Worm (Caenorhabditis elegans) whole organism, midembryonic: ENCODE measurements around the gene srg-2.

ENCODE experiments used
- T22C8.4 ChIP-seq: fragments of 200-800 bp; sonication (Bioruptor generic); IDR thresholded peaks from 2 replicates; pipeline ENCODE4 v1.3.6; 2022; ENCODE audit warnings: missing genetic modification characterization, missing compliant biosample characterization
- cog-1 ChIP-seq: sonication (generic microtip); optimal IDR thresholded peaks from 2 replicates; lab custom pipeline; 2016; ENCODE audit warnings: missing genetic modification characterization, missing compliant biosample characterization
- flt-1 ChIP-seq: fragments of 200-800 bp; sonication (Bioruptor generic); IDR thresholded peaks from 2 replicates; pipeline ENCODE4 v1.3.6; 2022; ENCODE audit warnings: missing genetic modification characterization, missing compliant biosample characterization
- klf-2 ChIP-seq: fragments of 200-800 bp; sonication (Bioruptor generic); conservative IDR thresholded peaks from 2 replicates; pipeline ENCODE4 v1.3.6; 2022; ENCODE audit warnings: missing genetic modification reagents, missing genetic modification characterization, missing compliant biosample characterization
- med-1 ChIP-seq: sonication (generic microtip); optimal IDR thresholded peaks from 2 replicates; lab custom pipeline; 2017; ENCODE audit warnings: missing genetic modification characterization, mild to moderate bottlenecking, missing compliant biosample characterization, antibody characterized with exemption, missing genetic modification reagents; ENCODE audit not compliant: insufficient read depth
- ref-1 ChIP-seq: fragments of 200-800 bp; sonication (Bioruptor generic); conservative IDR thresholded peaks from 2 replicates; pipeline ENCODE4 v1.3.6; 2022; ENCODE audit warnings: missing genetic modification reagents, missing genetic modification characterization, missing compliant biosample characterization
- tab-1 ChIP-seq: fragments of 200-800 bp; sonication (Bioruptor generic); IDR thresholded peaks from 2 replicates; pipeline ENCODE4 v1.3.6; 2022; ENCODE audit warnings: missing genetic modification characterization, missing compliant biosample characterization
- ztf-23 ChIP-seq: fragments of 200-800 bp; sonication (Bioruptor generic); IDR thresholded peaks from 2 replicates; pipeline ENCODE4 v1.3.6; 2022; ENCODE audit warnings: missing genetic modification reagents, missing genetic modification characterization, missing compliant biosample characterization
- ztf-29 ChIP-seq: fragments of 200-800 bp; sonication (Bioruptor generic); IDR thresholded peaks from 2 replicates; pipeline ENCODE4 v1.3.6; 2022; ENCODE audit warnings: missing genetic modification reagents, missing genetic modification characterization, missing compliant biosample characterization

Gene srg-2

DNA sequence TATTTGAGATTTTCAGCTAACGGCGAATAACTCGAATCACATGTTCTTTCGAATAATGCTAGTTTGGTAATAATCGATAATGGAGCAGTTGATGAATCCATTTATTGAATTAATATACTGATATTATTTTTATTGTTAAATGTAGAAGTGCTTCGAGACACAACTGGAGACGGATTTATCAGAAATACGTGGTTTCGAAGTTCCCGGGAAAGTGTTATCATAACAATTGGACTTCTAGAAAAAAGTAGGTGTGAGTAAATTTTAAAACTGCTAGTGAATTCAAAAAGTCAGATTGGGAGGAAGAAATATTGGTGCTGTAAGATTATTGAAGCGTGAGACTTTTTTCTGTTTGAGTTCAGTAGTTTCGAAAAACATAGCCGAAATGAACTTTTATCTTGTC is at the start of gene srg-2:
srg-2 (minus strand) TSS at position 101 of the 400 bp plus-strand sequence.
- TF ChIP-seq flt-1 (GFP tag; lab: Robert Waterston, UW) (no peak), T22C8.4 (GFP tag; lab: Robert Waterston, UW) (no peak), klf-2 (GFP tag; lab: Robert Waterston, UW) (no peak), med-1 (GFP tag; lab: Kevin White, UChicago) (no peak), tab-1 (GFP tag; lab: Robert Waterston, UW) (no peak), ztf-23 (GFP tag; lab: Robert Waterston, UW) (no peak), ztf-29 (no peak), cog-1 (tag; lab: Kevin White, UChicago) (no peak), ref-1 (GFP tag; lab: Robert Waterston, UW) (no peak)

DNA sequence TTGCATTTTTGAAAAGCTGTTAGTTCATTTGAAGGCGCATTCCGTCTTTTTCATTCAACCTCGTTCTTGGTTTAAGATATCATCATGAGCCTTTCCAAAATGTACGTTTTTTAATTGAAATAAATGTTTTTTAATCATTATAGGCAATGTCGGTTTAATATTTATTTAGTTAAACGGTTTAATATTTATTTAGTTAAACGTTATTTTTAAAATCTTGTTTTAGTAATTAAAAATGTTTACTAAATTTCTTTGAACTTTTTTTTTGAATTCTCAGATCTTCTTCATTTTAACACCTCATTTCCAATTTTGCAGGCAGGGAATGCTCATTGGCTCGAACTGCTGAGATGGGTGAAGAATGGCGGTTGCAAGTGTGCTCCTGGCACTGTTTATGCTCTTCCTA is 49.1 kb upstream of the srg-2 start, which contains the start of gene gar-2:
gar-2 (plus strand) TSS at position 301 of the 400 bp plus-strand sequence.
- TF ChIP-seq ztf-29 (no peak), cog-1 (tag; lab: Kevin White, UChicago) (no peak)

DNA sequence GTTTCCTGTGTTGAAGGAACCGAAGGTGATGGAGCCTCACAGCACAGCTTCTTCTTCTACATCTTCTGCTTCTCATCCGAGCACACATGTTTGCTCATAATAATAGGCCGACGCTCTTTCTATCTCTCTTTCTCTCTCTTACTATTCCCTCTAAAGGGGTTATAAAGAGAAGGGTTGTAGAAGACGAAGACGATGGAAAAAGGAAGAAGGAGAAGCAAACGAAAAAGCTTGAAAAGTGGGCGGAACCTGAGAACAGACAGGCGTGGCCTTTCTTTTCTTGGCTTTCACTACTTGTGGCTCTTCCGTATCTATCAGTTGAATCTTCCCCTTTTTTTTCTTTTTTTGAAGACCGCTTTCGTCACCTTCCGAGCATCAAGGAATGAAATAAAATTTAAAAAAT is 47.8 kb upstream of the srg-2 start:
- TF ChIP-seq med-1 (GFP tag; lab: Kevin White, UChicago) (no peak), tab-1 (GFP tag; lab: Robert Waterston, UW) (no peak), ztf-23 (GFP tag; lab: Robert Waterston, UW) (no peak), T22C8.4 (GFP tag; lab: Robert Waterston, UW) (no peak), ref-1 (GFP tag; lab: Robert Waterston, UW) (no peak), klf-2 (GFP tag; lab: Robert Waterston, UW) (no peak), ztf-29 (no peak), flt-1 (GFP tag; lab: Robert Waterston, UW) (no peak), cog-1 (tag; lab: Kevin White, UChicago) (no peak)

DNA sequence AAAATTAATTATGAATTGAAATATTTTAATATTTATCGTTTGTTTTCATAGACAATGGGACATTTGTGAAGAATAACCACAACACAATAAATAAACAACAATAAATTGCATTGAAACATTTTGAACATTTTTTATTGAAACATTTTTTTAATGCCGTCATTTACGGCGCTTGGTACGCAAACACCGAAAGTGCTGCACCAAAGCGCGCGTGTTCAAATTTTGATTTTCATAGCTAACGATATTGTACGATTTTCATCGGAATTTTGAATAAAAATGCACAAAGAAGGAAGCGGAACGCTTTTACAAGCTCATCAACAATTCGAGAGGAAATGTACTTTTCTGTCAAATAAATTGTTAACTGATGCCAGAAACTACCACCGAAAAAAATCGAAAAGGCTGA is 43.8 kb upstream of the srg-2 start:
- TF ChIP-seq ztf-23 (GFP tag; lab: Robert Waterston, UW) (no peak), klf-2 (GFP tag; lab: Robert Waterston, UW) (no peak), tab-1 (GFP tag; lab: Robert Waterston, UW) (no peak), ref-1 (GFP tag; lab: Robert Waterston, UW) (no peak), ztf-29 (no peak), cog-1 (tag; lab: Kevin White, UChicago) (no peak)

DNA sequence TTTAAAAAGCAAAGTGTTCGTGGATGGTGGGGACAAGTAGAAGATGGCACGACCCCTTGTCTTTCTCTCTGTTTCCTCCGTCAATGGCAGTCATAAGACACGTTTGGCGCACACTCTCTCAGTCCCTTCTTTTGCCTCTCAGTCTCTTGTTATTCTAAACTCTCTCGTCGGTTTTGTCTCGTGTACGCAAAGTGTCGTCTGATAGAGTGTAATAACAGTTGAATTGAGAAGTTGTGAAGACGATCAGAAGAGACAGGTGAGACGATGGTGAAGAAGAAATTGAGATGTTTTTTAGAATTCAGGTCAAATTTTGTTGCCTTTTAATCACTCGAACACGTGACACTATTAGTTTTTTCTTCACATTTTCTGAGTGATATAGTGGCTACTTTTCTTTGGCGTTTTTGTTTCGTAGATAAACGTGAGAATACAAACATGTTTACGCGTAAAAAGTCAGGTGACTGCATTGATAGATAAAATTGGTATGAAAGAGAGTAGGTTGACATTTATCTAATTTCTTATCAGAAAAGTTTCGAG is 43.2 kb upstream of the srg-2 start, which contains the start of gene F47D12.9:
F47D12.9 (minus strand) TSS at position 267 of the 534 bp plus-strand sequence.
- TF ChIP-seq cog-1 (tag; lab: Kevin White, UChicago) (no peak), ztf-23 (GFP tag; lab: Robert Waterston, UW) (no peak), klf-2 (GFP tag; lab: Robert Waterston, UW) (no peak), ref-1 (GFP tag; lab: Robert Waterston, UW) (no peak), med-1 (GFP tag; lab: Kevin White, UChicago) (no peak), tab-1 (GFP tag; lab: Robert Waterston, UW) (no peak), flt-1 (GFP tag; lab: Robert Waterston, UW) (no peak), ztf-29 (no peak), T22C8.4 (GFP tag; lab: Robert Waterston, UW) (no peak)

DNA sequence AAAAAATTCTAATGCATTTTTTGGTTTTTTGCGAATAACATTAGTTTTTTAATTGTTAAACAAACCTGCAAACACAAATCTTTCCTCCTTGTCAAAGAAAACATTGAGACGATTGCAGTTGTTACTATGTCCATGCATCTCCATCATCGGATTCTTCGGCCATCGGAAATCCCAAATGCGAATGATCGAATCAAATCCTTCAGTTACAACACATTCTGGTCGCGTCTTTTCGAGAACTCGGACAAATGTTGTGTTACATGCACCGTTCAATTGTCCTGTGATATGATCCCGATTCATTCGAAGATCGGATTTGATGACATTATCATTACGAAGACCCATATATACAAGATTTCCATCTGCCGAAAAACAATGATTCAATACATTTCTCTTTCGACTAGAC is 40.3 kb upstream of the srg-2 start:
- TF ChIP-seq klf-2 (GFP tag; lab: Robert Waterston, UW) = no peak
- TF ChIP-seq med-1 (GFP tag; lab: Kevin White, UChicago) = no peak
- no peak for TF ChIP-seq tab-1 (GFP tag; lab: Robert Waterston, UW)

DNA sequence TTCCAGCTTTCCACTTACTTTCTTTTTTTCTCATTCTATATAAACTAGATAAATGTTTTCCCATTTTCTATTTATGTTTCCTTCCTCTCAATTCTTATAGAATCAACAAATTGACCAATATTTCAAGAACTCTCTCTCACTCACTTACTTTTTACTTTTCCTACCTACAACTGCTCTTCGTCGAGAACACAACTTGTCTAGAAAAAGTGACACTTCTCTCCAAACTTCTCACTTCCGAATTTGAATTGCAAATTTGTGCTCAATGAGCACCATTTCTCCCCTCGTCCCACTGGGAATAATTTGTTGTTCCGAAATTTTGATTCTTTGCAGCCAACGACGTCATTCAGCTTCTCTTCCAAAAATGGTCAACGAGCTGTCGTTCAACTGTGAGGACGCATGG is 38.1 kb upstream of the srg-2 start, which contains the start of gene F47D12.3:
F47D12.3 (plus strand) TSS at position 331 of the 400 bp plus-strand sequence.
- TF ChIP-seq ref-1 (GFP tag; lab: Robert Waterston, UW) (no peak), klf-2 (GFP tag; lab: Robert Waterston, UW) (no peak), ztf-29 (no peak), cog-1 (tag; lab: Kevin White, UChicago) (no peak), T22C8.4 (GFP tag; lab: Robert Waterston, UW) (no peak), tab-1 (GFP tag; lab: Robert Waterston, UW) (no peak), med-1 (GFP tag; lab: Kevin White, UChicago) (no peak), ztf-23 (GFP tag; lab: Robert Waterston, UW) (no peak), flt-1 (GFP tag; lab: Robert Waterston, UW) (no peak)

DNA sequence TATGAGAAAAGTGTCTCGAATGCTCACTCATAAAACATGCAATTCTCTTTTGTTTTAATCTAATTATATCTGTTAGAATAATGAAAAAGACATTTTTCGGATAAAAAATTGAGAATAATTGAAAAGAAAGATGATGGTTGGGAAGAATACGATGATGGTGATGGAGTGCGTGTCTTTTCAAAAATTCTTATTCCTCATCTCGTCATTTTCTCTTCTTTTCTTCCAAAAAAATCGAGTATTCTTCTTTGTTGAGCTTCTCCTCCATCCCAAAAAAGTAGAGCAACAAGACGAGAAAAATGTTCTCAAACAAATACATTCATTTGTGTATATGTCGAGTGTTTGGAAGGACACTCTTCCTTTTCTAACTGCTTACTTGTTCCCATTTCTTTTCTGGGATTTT is 37.6 kb upstream of the srg-2 start:
- TF ChIP-seq flt-1 (GFP tag; lab: Robert Waterston, UW) = no peak
- TF ChIP-seq ztf-29 = no peak
- no peak for TF ChIP-seq cog-1 (tag; lab: Kevin White, UChicago)
- no peak for TF ChIP-seq med-1 (GFP tag; lab: Kevin White, UChicago)
- no peak for TF ChIP-seq ref-1 (GFP tag; lab: Robert Waterston, UW)
- TF ChIP-seq ztf-23 (GFP tag; lab: Robert Waterston, UW) = no peak
- TF ChIP-seq klf-2 (GFP tag; lab: Robert Waterston, UW) = no peak
- no peak for TF ChIP-seq T22C8.4 (GFP tag; lab: Robert Waterston, UW)
- no peak for TF ChIP-seq tab-1 (GFP tag; lab: Robert Waterston, UW)

DNA sequence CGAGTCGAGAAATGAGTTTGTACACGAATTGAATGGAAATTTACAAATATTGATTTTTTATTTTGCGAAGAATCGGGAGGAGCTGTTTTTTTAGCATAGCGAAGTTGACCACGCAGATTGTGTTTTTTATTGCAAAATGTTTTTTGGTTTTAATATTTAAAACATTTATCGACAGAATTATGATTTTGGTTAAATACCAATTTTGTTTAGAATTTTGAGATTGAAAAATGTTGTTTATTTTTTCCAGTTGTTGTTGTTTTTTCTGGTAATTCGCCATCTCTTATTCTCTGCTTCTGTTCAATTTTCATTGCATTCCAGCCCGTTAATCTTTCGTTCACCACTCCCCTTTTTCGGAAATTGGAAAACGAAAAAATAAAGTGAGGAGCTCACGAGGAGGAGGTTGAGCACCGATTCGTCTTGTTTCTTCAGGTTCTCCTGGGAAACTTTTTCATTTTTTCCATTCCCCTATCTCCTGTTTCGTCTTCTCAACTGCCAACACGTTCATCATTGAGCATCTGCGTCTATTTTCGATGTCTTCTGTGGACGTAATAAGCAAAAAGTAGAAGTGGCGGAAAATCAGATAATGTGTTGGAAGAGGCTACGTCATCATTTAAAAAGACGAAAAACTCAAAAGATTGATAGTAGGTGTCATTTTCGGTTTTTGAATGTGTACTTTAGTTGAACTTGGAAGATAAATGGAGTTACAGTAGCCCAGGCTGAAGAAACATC is 36.1 kb upstream of the srg-2 start, which contains the start of gene F47D12.7:
F47D12.7 (minus strand) TSS at position 51 of the 729 bp plus-strand sequence.
- no peak for TF ChIP-seq tab-1 (GFP tag; lab: Robert Waterston, UW)
- TF ChIP-seq flt-1 (GFP tag; lab: Robert Waterston, UW) = no peak
- no peak for TF ChIP-seq cog-1 (tag; lab: Kevin White, UChicago)
- no peak for TF ChIP-seq med-1 (GFP tag; lab: Kevin White, UChicago)
- no peak for TF ChIP-seq ztf-23 (GFP tag; lab: Robert Waterston, UW)
- no peak for TF ChIP-seq ztf-29
- TF ChIP-seq ref-1 (GFP tag; lab: Robert Waterston, UW) = no peak
- no peak for TF ChIP-seq T22C8.4 (GFP tag; lab: Robert Waterston, UW)
- TF ChIP-seq klf-2 (GFP tag; lab: Robert Waterston, UW) = no peak
